Worm (Caenorhabditis elegans) whole organism, young adult: Measurements from ENCODE around the gene mrpl-39.

ENCODE experiments used
- B0035.1 ChIP-seq: sonication (generic microtip); optimal IDR thresholded peaks from 2 replicates; lab custom pipeline; 2016; ENCODE audit warnings: missing genetic modification characterization, mild to moderate bottlenecking, missing compliant biosample characterization, missing genotype, missing genetic modification reagents
- C17E4.6 ChIP-seq: fragments of 200-800 bp; sonication (Bioruptor generic); IDR thresholded peaks from 2 replicates; pipeline ENCODE4 v1.3.6; 2022; ENCODE audit warnings: missing genetic modification reagents, missing genetic modification characterization, missing compliant biosample characterization
- D2030.7 ChIP-seq: fragments of 200-800 bp; sonication (Bioruptor generic); IDR thresholded peaks from 2 replicates; pipeline ENCODE4 v1.3.6; 2022; ENCODE audit warnings: missing genetic modification reagents, missing genetic modification characterization, missing compliant biosample characterization
- F57A8.1 ChIP-seq: fragments of 200-800 bp; sonication (Bioruptor generic); optimal IDR thresholded peaks from 2 replicates; lab custom pipeline; 2018; ENCODE audit warnings: mild to moderate bottlenecking, missing genetic modification characterization, moderate library complexity, missing compliant biosample characterization
- K12H6.12 ChIP-seq: fragments of 200-800 bp; sonication (Bioruptor generic); optimal IDR thresholded peaks from 2 replicates; lab custom pipeline; 2018; ENCODE audit warnings: mild to moderate bottlenecking, missing genetic modification characterization, missing compliant biosample characterization
- T26A5.8 ChIP-seq: sonication (generic microtip); optimal IDR thresholded peaks from 2 replicates; lab custom pipeline; 2016; ENCODE audit warnings: missing genetic modification characterization, missing compliant biosample characterization
- Y53F4B.3 ChIP-seq: fragments of 200-800 bp; sonication (Bioruptor generic); IDR thresholded peaks from 2 replicates; pipeline ENCODE4 v1.3.6; 2022; ENCODE audit warnings: missing genetic modification reagents, missing genetic modification characterization, missing compliant biosample characterization
- Y95B8A.8 ChIP-seq: fragments of 200-800 bp; sonication (Bioruptor generic); IDR thresholded peaks from 2 replicates; pipeline ENCODE4 v1.3.6; 2022; ENCODE audit warnings: missing genetic modification reagents, missing genetic modification characterization, missing compliant biosample characterization
- ZK185.1 ChIP-seq: sonication (generic microtip); optimal IDR thresholded peaks from 2 replicates; lab custom pipeline; 2016; ENCODE audit warnings: mild to moderate bottlenecking, missing genetic modification characterization, missing compliant biosample characterization; ENCODE audit not compliant: poor library complexity, severe bottlenecking
- ceh-27 ChIP-seq: fragments of 200-800 bp; sonication (Bioruptor generic); optimal IDR thresholded peaks from 2 replicates; lab custom pipeline; 2018; ENCODE audit warnings: mild to moderate bottlenecking, missing genetic modification characterization, moderate library complexity, missing compliant biosample characterization
- ceh-79 ChIP-seq: sonication (generic microtip); optimal IDR thresholded peaks from 2 replicates; lab custom pipeline; 2017; ENCODE audit warnings: mild to moderate bottlenecking, missing genetic modification characterization, missing compliant biosample characterization
- chd-7 ChIP-seq: sonication (generic microtip); optimal IDR thresholded peaks from 2 replicates; lab custom pipeline; 2016; ENCODE audit warnings: mild to moderate bottlenecking, missing genetic modification characterization, moderate library complexity, missing compliant biosample characterization
- dox-1 ChIP-seq: fragments of 200-800 bp; sonication (Bioruptor generic); IDR thresholded peaks from 2 replicates; pipeline ENCODE4 v1.3.6; 2022; ENCODE audit warnings: missing genetic modification reagents, missing genetic modification characterization, missing compliant biosample characterization
- egl-44 ChIP-seq: fragments of 200-800 bp; sonication (Bioruptor generic); IDR thresholded peaks from 2 replicates; pipeline ENCODE4 v1.3.6; 2022; ENCODE audit warnings: missing genetic modification reagents, missing genetic modification characterization, missing compliant biosample characterization
- ekl-4 ChIP-seq: fragments of 200-800 bp; sonication (Bioruptor generic); IDR thresholded peaks from 2 replicates; pipeline ENCODE4 v1.3.6; 2022; ENCODE audit warnings: missing genetic modification reagents, missing genetic modification characterization, missing compliant biosample characterization
- hmg-20 ChIP-seq: fragments of 200-800 bp; sonication (Bioruptor generic); IDR thresholded peaks from 2 replicates; pipeline ENCODE4 v1.3.6; 2022; ENCODE audit warnings: missing genetic modification reagents, missing genetic modification characterization, missing compliant biosample characterization
- lin-35 ChIP-seq, 3 experiments: fragments of 150-350 bp in 2 of 3; sonication (generic microtip) in 1 of 3; optimal IDR thresholded peaks; 2 replicates each; lab custom pipeline; 2014 to 2018; ENCODE audit warnings: missing biosample characterization in 3 of 3, missing genetic modification characterization in 3 of 3, missing genetic modification reagents in 3 of 3
- lsl-1 ChIP-seq: fragments of 200-800 bp; sonication (Bioruptor generic); optimal IDR thresholded peaks from 2 replicates; lab custom pipeline; 2018; ENCODE audit warnings: mild to moderate bottlenecking, missing genetic modification characterization, moderate library complexity, missing compliant biosample characterization
- lsy-27 ChIP-seq: sonication (generic microtip); optimal IDR thresholded peaks from 2 replicates; lab custom pipeline; 2017; ENCODE audit warnings: missing genetic modification characterization, mild to moderate bottlenecking, missing compliant biosample characterization, antibody characterized with exemption, missing genotype, borderline replicate concordance; ENCODE audit not compliant: insufficient read depth
- mel-28 ChIP-seq: sonication (generic microtip); optimal IDR thresholded peaks from 2 replicates; lab custom pipeline; 2016; ENCODE audit warnings: borderline replicate concordance, mild to moderate bottlenecking, missing genetic modification characterization, missing compliant biosample characterization
- nfya-2 ChIP-seq: fragments of 200-800 bp; sonication (Bioruptor generic); IDR thresholded peaks from 2 replicates; pipeline ENCODE4 v1.3.6; 2022; ENCODE audit warnings: missing genetic modification reagents, missing genetic modification characterization, missing compliant biosample characterization
- nhr-120 ChIP-seq: fragments of 200-800 bp; sonication (Bioruptor generic); IDR thresholded peaks from 2 replicates; pipeline ENCODE4 v1.3.6; 2022; ENCODE audit warnings: missing genetic modification characterization, missing compliant biosample characterization
- nhr-90 ChIP-seq: sonication (generic microtip); optimal IDR thresholded peaks from 2 replicates; lab custom pipeline; 2016; ENCODE audit warnings: missing genotype, mild to moderate bottlenecking, missing genetic modification characterization, missing compliant biosample characterization
- rec-8 ChIP-seq, 2 experiments: sonication (generic microtip); optimal IDR thresholded peaks; 2 replicates each; lab custom pipeline; 2016; ENCODE audit warnings: mild to moderate bottlenecking in 2 of 2, missing genetic modification characterization in 2 of 2, missing genetic modification reagents in 2 of 2, missing genotype in 2 of 2, missing biosample characterization in 1 of 2, missing compliant biosample characterization in 1 of 2, moderate library complexity in 1 of 2
- rpc-1 ChIP-seq, 2 experiments: fragments of 150-350 bp in 1 of 2; sonication (generic microtip) in 1 of 2; optimal IDR thresholded peaks; 2 replicates each; lab custom pipeline; 2014 to 2018; ENCODE audit warnings: missing biosample characterization in 1 of 2, missing genetic modification characterization in 1 of 2, missing genetic modification reagents in 1 of 2, missing genotype in 1 of 2
- sdz-38 ChIP-seq: sonication (generic microtip); optimal IDR thresholded peaks from 2 replicates; lab custom pipeline; 2016; ENCODE audit warnings: missing genotype, missing genetic modification characterization, missing compliant biosample characterization
- snpc-1.3 ChIP-seq: sonication (generic microtip); optimal IDR thresholded peaks from 2 replicates; lab custom pipeline; 2017; ENCODE audit warnings: missing genetic modification characterization, mild to moderate bottlenecking, missing compliant biosample characterization, antibody characterized with exemption, moderate library complexity, missing genotype, missing genetic modification reagents; ENCODE audit not compliant: insufficient read depth
- tbp1 ChIP-seq: fragments of 200-800 bp; sonication (Bioruptor generic); optimal IDR thresholded peaks from 2 replicates; lab custom pipeline; 2018; ENCODE audit warnings: mild to moderate bottlenecking, missing genetic modification characterization, missing compliant biosample characterization
- tbx-9 ChIP-seq: sonication (generic microtip); optimal IDR thresholded peaks from 2 replicates; lab custom pipeline; 2016; ENCODE audit warnings: borderline replicate concordance, missing genetic modification characterization, inconsistent platforms, missing compliant biosample characterization
- tlf-1 ChIP-seq: fragments of 200-800 bp; sonication (Bioruptor generic); optimal IDR thresholded peaks from 2 replicates; lab custom pipeline; 2018; ENCODE audit warnings: mild to moderate bottlenecking, missing genetic modification characterization, missing compliant biosample characterization
- xnd-1 ChIP-seq: sonication (generic microtip); optimal IDR thresholded peaks from 2 replicates; lab custom pipeline; 2016; ENCODE audit warnings: missing genotype, missing genetic modification reagents, missing genetic modification characterization, missing compliant biosample characterization
- ztf-26 ChIP-seq: sonication (generic microtip); optimal IDR thresholded peaks from 2 replicates; lab custom pipeline; 2017; ENCODE audit warnings: missing genetic modification characterization, missing compliant biosample characterization

Gene mrpl-39

ce11 chrV:1781922-1782321 is 39.5 kb upstream of the mrpl-39 start, which contains the start of gene F36H9.5:
F36H9.5 (minus strand) TSS chrV:1782022.
- no peak for TF ChIP-seq lin-35 (GFP tag; optimal IDR thresholded peaks at IDR 0.05; lab: Kevin White, UChicago)
- TF ChIP-seq K12H6.12 (tag; lab: Kevin White, UChicago) = no peak
- no peak for TF ChIP-seq ekl-4 (GFP tag; lab: Robert Waterston, UW)
- no peak for TF ChIP-seq lsy-27
- TF ChIP-seq tbx-9 = no peak
- no peak for TF ChIP-seq dox-1 (GFP tag; lab: Robert Waterston, UW)
- TF ChIP-seq Y95B8A.8 (GFP tag; lab: Robert Waterston, UW) = no peak
- TF ChIP-seq lsl-1 (GFP tag; lab: Kevin White, UChicago) = no peak
- no peak for TF ChIP-seq T26A5.8 (tag; lab: Kevin White, UChicago)
- TF ChIP-seq ceh-27 (GFP tag; lab: Kevin White, UChicago) = no peak
- TF ChIP-seq F57A8.1 (GFP tag; lab: Kevin White, UChicago) = no peak
- TF ChIP-seq Y53F4B.3 (GFP tag; lab: Robert Waterston, UW) = no peak
- no peak for TF ChIP-seq rec-8 (tag; optimal IDR thresholded peaks at IDR 0.05; lab: Kevin White, UChicago)
- TF ChIP-seq sdz-38 (tag; lab: Kevin White, UChicago) = no peak
- TF ChIP-seq B0035.1 (tag; lab: Kevin White, UChicago) = no peak
- TF ChIP-seq nfya-2 = no peak
- TF ChIP-seq nhr-120 (GFP tag; lab: Robert Waterston, UW) = no peak
- no peak for TF ChIP-seq snpc-1.3 (tag; lab: Kevin White, UChicago)

- TF ChIP-seq nhr-90 (tag; lab: Kevin White, UChicago) (no peak), ztf-26 (tag; lab: Kevin White, UChicago) (no peak), egl-44 (GFP tag; lab: Robert Waterston, UW) (no peak), ceh-79 (no peak)
Measured at ce11 chrV:1788157-1788556, 33.2 kb upstream of the mrpl-39 start, which contains the start of gene F36H9.2. F36H9.2 (plus strand) TSS chrV:1788457.

ce11 chrV:1789495-1789894 is 31.9 kb upstream of the mrpl-39 start:
- no peak for TF ChIP-seq ZK185.1 (tag; lab: Kevin White, UChicago)
- TF ChIP-seq xnd-1 (tag; lab: Kevin White, UChicago) = no peak
- TF ChIP-seq mel-28 (tag; lab: Kevin White, UChicago) = no peak
- TF ChIP-seq hmg-20 (GFP tag; lab: Robert Waterston, UW) = no peak

- TF ChIP-seq nfya-2 (no peak), C17E4.6 (GFP tag; lab: Robert Waterston, UW) (no peak)
- TF ChIP-seq, all 124 proteins: peak for 0
Measured at ce11 chrV:1794218-1794617, 27.2 kb upstream of the mrpl-39 start, which contains the start of gene F36H9.1. F36H9.1 (plus strand) TSS chrV:1794518.

- TF ChIP-seq chd-7 (no peak), rpc-1 (optimal IDR thresholded peaks at IDR 0.05; lab: Kevin White, UChicago) (no peak), rpc-1 (tag; optimal IDR thresholded peaks at IDR 0.05; lab: Kevin White, UChicago) (peak; percentile 62), tbp1 (GFP tag; lab: Kevin White, UChicago) (peak; percentile 34), tlf-1 (GFP tag; lab: Kevin White, UChicago) (no peak), D2030.7 (GFP tag; lab: Robert Waterston, UW) (peak; percentile 41; the same call in 1 of the 2 replicates)
Measured at ce11 chrV:1797900-1798299, 23.5 kb upstream of the mrpl-39 start, which contains the start of gene F36H9.10. F36H9.10 (plus strand) TSS chrV:1798200.
